Fruit fly (Drosophila melanogaster) whole organism, embryonic: Measurements from ENCODE around the gene CG4465.

Experiments used
- ATbp ChIP-seq: fragments of 200-800 bp; sonication (Bioruptor generic); optimal IDR thresholded peaks from 2 replicates; lab custom pipeline; 2017; ENCODE audit warnings: missing biosample characterization, mild to moderate bottlenecking, missing genetic modification characterization, missing genetic modification reagents
- Ada2b ChIP-seq: fragments of 200-800 bp; sonication (Bioruptor generic); IDR thresholded peaks from 2 replicates; pipeline ENCODE4 v1.3.6; 2022; ENCODE audit warnings: missing biosample characterization, missing genetic modification characterization
- Adf1 ChIP-seq: fragments of 200-800 bp; sonication (Bioruptor generic); IDR thresholded peaks from 2 replicates; pipeline ENCODE4 v1.3.6; 2022; ENCODE audit warnings: missing biosample characterization, missing genetic modification characterization
- Atf3 ChIP-seq: fragments of 200-800 bp; sonication (Bioruptor generic); optimal IDR thresholded peaks from 3 replicates; lab custom pipeline; 2016; ENCODE audit warnings: missing biosample characterization, missing genetic modification characterization
- CG13775 ChIP-seq: fragments of 200-800 bp; sonication (Bioruptor generic); optimal IDR thresholded peaks from 3 replicates; lab custom pipeline; 2017; ENCODE audit warnings: missing biosample characterization, mild to moderate bottlenecking, missing genetic modification characterization
- CG15601 ChIP-seq: fragments of 200-800 bp; sonication (Bioruptor generic); optimal IDR thresholded peaks from 3 replicates; lab custom pipeline; 2019; ENCODE audit warnings: missing biosample characterization, mild to moderate bottlenecking, missing genetic modification characterization, moderate library complexity
- CG16863 ChIP-seq: fragments of 200-800 bp; sonication (Bioruptor generic); optimal IDR thresholded peaks from 3 replicates; lab custom pipeline; 2016; ENCODE audit warnings: missing biosample characterization, missing genetic modification characterization
- CG30431 ChIP-seq: fragments of 200-800 bp; sonication (Bioruptor generic); optimal IDR thresholded peaks from 2 replicates; lab custom pipeline; 2017; ENCODE audit warnings: missing biosample characterization, missing genetic modification characterization
- CG32767 ChIP-seq: fragments of 200-800 bp; sonication (Bioruptor generic); IDR thresholded peaks from 2 replicates; pipeline ENCODE4 v1.3.6; 2022; ENCODE audit warnings: missing biosample characterization, missing genetic modification characterization
- CG3281 ChIP-seq: fragments of 200-800 bp; sonication (Bioruptor generic); optimal IDR thresholded peaks from 3 replicates; lab custom pipeline; 2017; ENCODE audit warnings: missing biosample characterization, mild to moderate bottlenecking, missing genetic modification characterization
- CG3407 ChIP-seq: fragments of 200-800 bp; sonication (Bioruptor generic); optimal IDR thresholded peaks from 2 replicates; lab custom pipeline; 2018; ENCODE audit warnings: missing biosample characterization, mild to moderate bottlenecking, missing genetic modification characterization
- CG4424 ChIP-seq: fragments of 200-800 bp; sonication (Bioruptor generic); optimal IDR thresholded peaks from 3 replicates; lab custom pipeline; 2016; ENCODE audit warnings: missing biosample characterization, missing genetic modification characterization
- CG4617 ChIP-seq: fragments of 200-800 bp; sonication (Bioruptor generic); optimal IDR thresholded peaks from 3 replicates; lab custom pipeline; 2016; ENCODE audit warnings: missing biosample characterization, missing genetic modification characterization, borderline replicate concordance
- CG7271 ChIP-seq: fragments of 200-800 bp; sonication (Bioruptor generic); optimal IDR thresholded peaks from 2 replicates; lab custom pipeline; 2018; ENCODE audit warnings: missing biosample characterization, mild to moderate bottlenecking, missing genetic modification characterization, moderate library complexity
- CG7357 ChIP-seq: fragments of 200-800 bp; sonication (Bioruptor generic); IDR thresholded peaks from 3 replicates; pipeline ENCODE4 v1.3.6; 2022; ENCODE audit warnings: missing biosample characterization, missing genetic modification characterization
- CG8944 ChIP-seq: fragments of 200-800 bp; sonication (Bioruptor generic); optimal IDR thresholded peaks from 3 replicates; lab custom pipeline; 2016; ENCODE audit warnings: missing biosample characterization, missing genetic modification characterization
- CG9797 ChIP-seq: fragments of 200-800 bp; sonication (Bioruptor generic); optimal IDR thresholded peaks from 3 replicates; lab custom pipeline; 2018; ENCODE audit warnings: missing biosample characterization, mild to moderate bottlenecking, missing genetic modification characterization
- CHES-1-like ChIP-seq: fragments of 200-800 bp; sonication (Bioruptor generic); optimal IDR thresholded peaks from 2 replicates; lab custom pipeline; 2016; ENCODE audit warnings: missing biosample characterization, missing genetic modification characterization
- Camta ChIP-seq: fragments of 200-800 bp; sonication (Bioruptor generic); optimal IDR thresholded peaks from 2 replicates; lab custom pipeline; 2016; ENCODE audit warnings: missing biosample characterization, missing genetic modification characterization
- Deaf1 ChIP-seq: fragments of 200-800 bp; optimal IDR thresholded peaks from 3 replicates; lab custom pipeline; 2019; ENCODE audit warnings: missing biosample characterization, mild to moderate bottlenecking, missing genetic modification characterization, moderate library complexity
- Dek ChIP-seq: fragments of 200-800 bp; sonication (Bioruptor generic); optimal IDR thresholded peaks from 3 replicates; lab custom pipeline; 2019; ENCODE audit warnings: missing biosample characterization, mild to moderate bottlenecking, missing genetic modification characterization, moderate library complexity
- Kr ChIP-seq: fragments of 200-800 bp; sonication (Bioruptor generic); optimal IDR thresholded peaks from 2 replicates; lab custom pipeline; 2017; ENCODE audit warnings: missing biosample characterization, mild to moderate bottlenecking, missing genetic modification characterization
- Max ChIP-seq: fragments of 200-800 bp; sonication (Bioruptor generic); optimal IDR thresholded peaks from 2 replicates; lab custom pipeline; 2016; ENCODE audit warnings: missing biosample characterization, mild to moderate bottlenecking, missing genetic modification characterization
- Mrtf ChIP-seq: fragments of 200-800 bp; sonication (Bioruptor generic); IDR thresholded peaks from 3 replicates; pipeline ENCODE4 v1.3.6; 2022; ENCODE audit warnings: missing biosample characterization, missing genetic modification characterization
- NFAT ChIP-seq: fragments of 200-800 bp; sonication (Bioruptor generic); IDR thresholded peaks from 2 replicates; pipeline ENCODE4 v1.3.6; 2022; ENCODE audit warnings: missing biosample characterization, missing genetic modification characterization
- Neu2 ChIP-seq: fragments of 200-800 bp; sonication (Bioruptor generic); optimal IDR thresholded peaks from 3 replicates; lab custom pipeline; 2016; ENCODE audit warnings: missing biosample characterization, missing genetic modification characterization, borderline replicate concordance
- PHDP ChIP-seq: fragments of 200-800 bp; sonication (Bioruptor generic); optimal IDR thresholded peaks from 3 replicates; lab custom pipeline; 2018; ENCODE audit warnings: missing biosample characterization, mild to moderate bottlenecking, missing genetic modification characterization, moderate library complexity
- Stat92E ChIP-seq, 3 experiments: fragments of >200 bp in 2 of 3; fragments of 200-800 bp in 1 of 3; sonication (Bioruptor generic) in 1 of 3; optimal IDR thresholded peaks; 2 replicates each; lab custom pipeline; 2017 to 2019; ENCODE audit warnings: missing biosample characterization in 3 of 3, missing genetic modification characterization in 3 of 3, mild to moderate bottlenecking in 1 of 3, moderate library complexity in 1 of 3
- abd-A ChIP-seq: fragments of 200-800 bp; sonication (Bioruptor generic); optimal IDR thresholded peaks from 3 replicates; lab custom pipeline; 2019; ENCODE audit warnings: missing biosample characterization, mild to moderate bottlenecking, missing genetic modification characterization, moderate library complexity
- ase ChIP-seq: fragments of 200-800 bp; sonication (Bioruptor generic); IDR thresholded peaks from 3 replicates; pipeline ENCODE4 v1.3.6; 2022; ENCODE audit warnings: missing biosample characterization, missing genetic modification characterization
- bbx ChIP-seq: fragments of 200-800 bp; sonication (Bioruptor generic); IDR thresholded peaks from 2 replicates; pipeline ENCODE4 v1.3.6; 2022; ENCODE audit warnings: missing biosample characterization, missing genetic modification characterization; ENCODE audit not compliant: partially characterized antibody
- bsh ChIP-seq, 2 experiments: fragments of 200-800 bp; sonication (Bioruptor generic); optimal IDR thresholded peaks; 2 replicates each; lab custom pipeline; 2017 to 2018; ENCODE audit warnings: mild to moderate bottlenecking in 2 of 2, missing biosample characterization in 2 of 2, missing genetic modification characterization in 2 of 2, moderate library complexity in 1 of 2
- ci ChIP-seq: fragments of 200-800 bp; sonication (Bioruptor generic); IDR thresholded peaks from 3 replicates; pipeline ENCODE4 v1.3.6; 2022; ENCODE audit warnings: missing biosample characterization, missing genetic modification characterization
- dmrt99B ChIP-seq: fragments of 200-800 bp; sonication (Bioruptor generic); optimal IDR thresholded peaks from 2 replicates; lab custom pipeline; 2018; ENCODE audit warnings: missing biosample characterization, mild to moderate bottlenecking, missing genetic modification characterization, moderate library complexity
- esg ChIP-seq: fragments of 200-800 bp; sonication (Bioruptor generic); conservative IDR thresholded peaks from 2 replicates; pipeline ENCODE4 v1.3.6; 2022; ENCODE audit warnings: missing biosample characterization, missing genetic modification characterization
- ham ChIP-seq: fragments of 200-800 bp; sonication (Bioruptor generic); IDR thresholded peaks from 2 replicates; pipeline ENCODE4 v1.3.6; 2022; ENCODE audit warnings: missing biosample characterization, missing genetic modification characterization
- ken ChIP-seq: fragments of 200-800 bp; sonication (Bioruptor generic); IDR thresholded peaks from 3 replicates; pipeline ENCODE4 v1.3.6; 2022; ENCODE audit warnings: missing biosample characterization, missing genetic modification characterization
- otp ChIP-seq: fragments of 200-800 bp; sonication (Bioruptor generic); IDR thresholded peaks from 3 replicates; pipeline ENCODE4, ENCODE4 v1.3.6; 2022; ENCODE audit warnings: missing biosample characterization, missing genetic modification characterization
- pan ChIP-seq, 4 experiments: fragments of >200 bp in 3 of 4; fragments of 200-800 bp in 1 of 4; sonication (Bioruptor generic) in 1 of 4; optimal IDR thresholded peaks in 3 of 4; IDR thresholded peaks in 1 of 4; 2 replicates each; pipeline versions ENCODE4 v1.3.6 to Lab custom; 2017 to 2022; ENCODE audit warnings: missing biosample characterization in 2 of 4, missing genetic modification characterization in 2 of 4, mixed read lengths in 1 of 4
- psq ChIP-seq: fragments of 200-800 bp; sonication (Bioruptor generic); optimal IDR thresholded peaks from 2 replicates; lab custom pipeline; 2017; ENCODE audit warnings: missing biosample characterization, missing genetic modification characterization
- sc ChIP-seq, 3 experiments: fragments of >200 bp in 2 of 3; fragments of 200-800 bp in 1 of 3; sonication (Bioruptor generic) in 1 of 3; optimal IDR thresholded peaks; 2 replicates in 2 of 3; 3 replicates in 1 of 3; lab custom pipeline; 2017; ENCODE audit warnings: mild to moderate bottlenecking in 1 of 3, missing biosample characterization in 1 of 3, missing genetic modification characterization in 1 of 3, missing genetic modification reagents in 1 of 3
- schlank ChIP-seq: fragments of 200-800 bp; sonication (Bioruptor generic); optimal IDR thresholded peaks from 2 replicates; lab custom pipeline; 2018; ENCODE audit warnings: missing biosample characterization, mild to moderate bottlenecking, missing genetic modification characterization
- slp2 ChIP-seq: fragments of 200-800 bp; sonication (Bioruptor generic); optimal IDR thresholded peaks from 2 replicates; lab custom pipeline; 2016; ENCODE audit warnings: missing biosample characterization, missing genetic modification characterization
- sna ChIP-seq: fragments of 200-800 bp; sonication (Bioruptor generic); IDR thresholded peaks from 2 replicates; pipeline ENCODE4 v1.3.6; 2022; ENCODE audit warnings: missing biosample characterization, missing genetic modification characterization; ENCODE audit not compliant: partially characterized antibody
- stwl ChIP-seq: fragments of 200-800 bp; sonication (Bioruptor generic); optimal IDR thresholded peaks from 3 replicates; lab custom pipeline; 2018; ENCODE audit warnings: missing biosample characterization, mild to moderate bottlenecking, missing genetic modification characterization, moderate library complexity
- toy ChIP-seq: fragments of 200-800 bp; sonication (Bioruptor generic); IDR thresholded peaks from 2 replicates; pipeline ENCODE4 v1.3.6; 2022; ENCODE audit warnings: missing biosample characterization, missing genetic modification characterization
- vvl ChIP-seq: fragments of 200-800 bp; sonication (Bioruptor generic); IDR thresholded peaks from 2 replicates; pipeline ENCODE4 v1.3.6; 2022; ENCODE audit warnings: missing biosample characterization, missing genetic modification characterization
- yki ChIP-seq: fragments of >200 bp; optimal IDR thresholded peaks from 3 replicates; lab custom pipeline; 2018

The CG4465 gene

DNA sequence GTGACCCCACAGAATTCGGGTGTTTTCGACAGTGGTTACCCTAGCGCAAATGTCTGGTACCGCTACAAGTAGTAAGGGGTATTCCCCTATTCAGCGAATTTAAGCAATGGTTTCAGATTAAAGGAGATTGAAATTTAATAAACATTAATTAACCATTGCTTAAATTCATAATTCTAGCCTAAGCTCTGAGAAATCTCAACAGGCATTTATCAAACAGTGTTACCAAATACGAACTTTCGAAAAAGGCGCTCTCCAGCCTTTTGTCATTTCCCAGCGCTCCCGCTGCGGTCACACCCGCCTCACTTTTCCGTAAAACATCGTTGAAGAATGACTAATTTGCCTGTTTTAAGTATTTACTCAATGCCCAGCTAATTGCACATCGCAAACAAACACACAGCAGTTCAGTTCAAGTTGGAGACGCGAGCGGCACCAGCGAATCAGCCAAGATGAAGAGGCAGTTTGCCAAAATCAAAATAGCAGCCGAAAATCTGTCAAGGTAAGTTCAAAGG lies 12.7 kb downstream of the CG4465 start, which contains the start of the genes Surf6 and RhoGAP92B (continued):
- TF ChIP-seq CHES-1-like (peak; percentile 63), Mrtf (GFP tag; lab: Robert Waterston, UW) (no peak), dmrt99B (tag; lab: Kevin White, UChicago) (peak; percentile 51), ATbp (no peak), CG3281 (GFP tag; lab: Kevin White, UChicago) (peak; percentile 73), psq (no peak), ken (GFP tag; lab: Robert Waterston, UW) (0 out of 3 replicates have a peak, but pooled peaks have one; percentile 37), schlank (tag; lab: Kevin White, UChicago) (peak; percentile 4), esg (GFP tag; lab: Robert Waterston, UW) (no peak; the same call in 1 of the 2 replicates), CG4617 (GFP tag; lab: Kevin White, UChicago) (peak; percentile 79), CG4424 (peak; percentile 49), CG3407 (GFP tag; lab: Kevin White, UChicago) (peak; percentile 17), pan (optimal IDR thresholded peaks at IDR 0.05; lab: Kevin White, UChicago) (no peak), pan (GFP tag; optimal IDR thresholded peaks at IDR 0.05 in 1 of 2, IDR thresholded peaks at IDR 0.05 in 1 of 2) (peak in 1 of 2 experiments; percentile 30), Atf3 (peak; percentile 37), CG13775 (GFP tag; lab: Kevin White, UChicago) (peak; percentile 64), stwl (tag; lab: Kevin White, UChicago) (peak; percentile 89), ham (no peak), toy (peak; percentile 24; the same call in 1 of the 2 replicates), Kr (GFP tag; lab: Kevin White, UChicago) (no peak), abd-A (peak; percentile 11), Stat92E (GFP tag; optimal IDR thresholded peaks at IDR 0.05; lab: Kevin White, UChicago) (peak in 1 of 3 experiments; percentile 71), Dek (tag; lab: Kevin White, UChicago) (peak; percentile 39), Neu2 (GFP tag; lab: Kevin White, UChicago) (no peak), CG7271 (tag; lab: Kevin White, UChicago) (peak; percentile 5), Adf1 (GFP tag; lab: Robert Waterston, UW) (peak; percentile 52), bbx (GFP tag; lab: Robert Waterston, UW) (no peak), bsh (GFP tag; optimal IDR thresholded peaks at IDR 0.05; lab: Kevin White, UChicago) (peak; percentile 4 to 56), CG32767 (GFP tag; lab: Robert Waterston, UW) (peak; percentile 60), ci (peak; percentile 65; the same call in 1 of the 3 replicates), Ada2b (0 out of 2 replicates have a peak, but pooled peaks have one; percentile 18), CG7357 (GFP tag; lab: Robert Waterston, UW) (no peak), ase (GFP tag; lab: Robert Waterston, UW) (no peak), NFAT (GFP tag; lab: Robert Waterston, UW) (peak; percentile 31; the same call in 1 of the 2 replicates), yki (no peak), CG8944 (GFP tag; lab: Kevin White, UChicago) (peak; percentile 39), CG16863 (GFP tag; lab: Kevin White, UChicago) (peak; percentile 40), CG30431 (GFP tag; lab: Kevin White, UChicago) (no peak), vvl (GFP tag; lab: Robert Waterston, UW) (peak; percentile 62), sna (GFP tag; lab: Robert Waterston, UW) (0 out of 2 replicates have a peak, but pooled peaks have one; percentile 28), CG15601 (peak; percentile 72), otp (no peak), CG9797 (GFP tag; lab: Kevin White, UChicago) (peak; percentile 94), slp2 (GFP tag; lab: Kevin White, UChicago) (peak; percentile 40), sc (optimal IDR thresholded peaks at IDR 0.05; lab: Kevin White, UChicago) (no peak), sc (GFP tag; optimal IDR thresholded peaks at IDR 0.05; lab: Kevin White, UChicago) (peak; percentile 12), Camta (peak; percentile 55), Max (GFP tag; lab: Kevin White, UChicago) (peak; percentile 95), Deaf1 (tag; lab: Kevin White, UChicago) (peak; percentile 41), PHDP (tag; lab: Kevin White, UChicago) (peak; percentile 55)
